Fruit fly (Drosophila melanogaster): ENCODE results near the gene CG42394.

CG42394 gene

DNA sequence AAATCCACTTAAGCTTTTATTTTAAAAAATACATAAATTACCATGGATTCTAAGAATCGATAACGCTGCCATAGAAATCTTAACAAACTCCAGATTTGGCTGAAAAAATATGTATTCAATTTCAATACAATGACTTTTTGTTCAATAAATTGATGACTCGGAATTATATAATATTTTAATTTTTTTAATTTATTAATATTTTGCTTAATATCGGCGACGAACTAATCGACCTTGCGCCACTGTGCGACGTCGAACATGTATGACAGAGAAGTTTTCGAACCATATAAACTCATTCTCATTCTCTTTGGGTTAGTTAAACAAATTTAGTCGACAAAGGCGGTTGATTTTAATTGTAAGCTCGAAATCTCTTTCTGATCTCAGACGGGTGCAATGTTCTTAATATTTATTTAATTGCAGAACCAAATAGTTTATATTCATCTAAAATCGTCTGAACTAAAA lies at the start of gene CG42394 (continued):
- TF ChIP-seq CG6254 (GFP tag; optimal IDR thresholded peaks at IDR 0.05) (peak; percentile 96), CG10209 (GFP tag; optimal IDR thresholded peaks at IDR 0.05) (peak; percentile 95), zfh2 (GFP tag; optimal IDR thresholded peaks at IDR 0.05) (peak; percentile 17), CG9609 (GFP tag; optimal IDR thresholded peaks at IDR 0.05) (peak; percentile 41), BtbVII (GFP tag; optimal IDR thresholded peaks at IDR 0.05) (peak; percentile 97), vvl (GFP tag; IDR thresholded peaks at IDR 0.05) (peak; percentile 97), Opbp (GFP tag; IDR thresholded peaks at IDR 0.05; ENCODE audit: partially characterized antibody) (no peak), Eip74EF (GFP tag; optimal IDR thresholded peaks at IDR 0.05) (peak in 1 of 2 experiments; percentile 94), CG13123 (GFP tag; optimal IDR thresholded peaks at IDR 0.05) (peak; percentile 85), lbe (GFP tag; optimal IDR thresholded peaks at IDR 0.05) (peak; percentile 91), CG33557 (GFP tag; optimal IDR thresholded peaks at IDR 0.05) (peak; percentile 89), CG14667 (GFP tag; IDR thresholded peaks at IDR 0.05) (peak; percentile 84), CG10462 (GFP tag; optimal IDR thresholded peaks at IDR 0.05) (peak; percentile 89), tup (GFP tag; optimal IDR thresholded peaks at IDR 0.05) (peak; percentile 79), gcm (GFP tag; optimal IDR thresholded peaks at IDR 0.05) (peak; percentile 94), E2f2 (GFP tag; IDR thresholded peaks at IDR 0.05) (peak; percentile 79), CG34224 (GFP tag; IDR thresholded peaks at IDR 0.05; ENCODE audit: partially characterized antibody) (no peak), gce (GFP tag; IDR thresholded peaks at IDR 0.05) (peak; percentile 90), Gug (GFP tag; IDR thresholded peaks at IDR 0.05) (peak; percentile 84; the same call in 3 of the 4 replicates), org-1 (GFP tag; optimal IDR thresholded peaks at IDR 0.05) (peak; percentile 87), CG10321 (GFP tag; IDR thresholded peaks at IDR 0.05) (peak; percentile 74), bab2 (GFP tag; optimal IDR thresholded peaks at IDR 0.05) (peak; percentile 48), YL-1 (GFP tag; optimal IDR thresholded peaks at IDR 0.05) (peak; percentile 80), CG18011 (GFP tag; optimal IDR thresholded peaks at IDR 0.05) (no peak), Med (GFP tag) (peak; percentile 88), CG12104 (GFP tag; optimal IDR thresholded peaks at IDR 0.05) (peak; percentile 96), CG18764 (GFP tag; optimal IDR thresholded peaks at IDR 0.05) (peak; percentile 92), ATbp (GFP tag; optimal IDR thresholded peaks at IDR 0.05) (peak; percentile 95), jigr1 (GFP tag; IDR thresholded peaks at IDR 0.05) (peak; percentile 21; the same call in 1 of the 3 replicates), CG31441 (GFP tag; IDR thresholded peaks at IDR 0.05) (peak; percentile 99), CG1233 (GFP tag; optimal IDR thresholded peaks at IDR 0.05) (peak; percentile 96), CG17359 (tag; optimal IDR thresholded peaks at IDR 0.05) (peak; percentile 96), al (GFP tag; IDR thresholded peaks at IDR 0.05) (peak; percentile 91), hb (GFP tag; IDR thresholded peaks at IDR 0.05; ENCODE audit: partially characterized antibody) (no peak), CG30020 (tag; optimal IDR thresholded peaks at IDR 0.05) (peak; percentile 76), seq (GFP tag; IDR thresholded peaks at IDR 0.05) (peak; percentile 93), ase (GFP tag; IDR thresholded peaks at IDR 0.05) (peak; percentile 91), MBD-R2 (GFP tag; IDR thresholded peaks at IDR 0.05) (peak; percentile 85), sqz (GFP tag; optimal IDR thresholded peaks at IDR 0.05) (peak; percentile 91), sob (GFP tag; IDR thresholded peaks at IDR 0.05) (peak; percentile 95), CG17361 (GFP tag; IDR thresholded peaks at IDR 0.05) (peak; percentile 99), amos (GFP tag; IDR thresholded peaks at IDR 0.05; ENCODE audit: partially characterized antibody) (peak; percentile 22; the same call in 1 of the 2 replicates), Poxn (GFP tag; IDR thresholded peaks at IDR 0.05) (peak; percentile 51; the same call in 1 of the 2 replicates), CG7987 (GFP tag; optimal IDR thresholded peaks at IDR 0.05) (peak; percentile 93), CG15011 (GFP tag; optimal IDR thresholded peaks at IDR 0.05) (peak; percentile 80), gfzf (GFP tag; optimal IDR thresholded peaks at IDR 0.05) (no peak), CG12071 (GFP tag; optimal IDR thresholded peaks at IDR 0.05) (peak; percentile 75), CG6689 (GFP tag; IDR thresholded peaks at IDR 0.05) (peak; percentile 93), chm (GFP tag; IDR thresholded peaks at IDR 0.05) (peak; percentile 94), CG1832 (GFP tag; optimal IDR thresholded peaks at IDR 0.05) (no peak)

All from whole organism, embryonic.